Fruit fly (Drosophila melanogaster) whole organism, larva: Measurements from ENCODE around the gene SkpA.
A peak's percentile ranks its signal among the peaks of the same experiment; 100 is the strongest.
"Not testable (repeated sequence)": the region's sequence is repeated elsewhere in the genome, so short reads cannot be mapped to it uniquely, and the experiment has no call there.

Experiments used
- noc ChIP-seq: fragments of 200-800 bp; sonication (Bioruptor generic); optimal IDR thresholded peaks from 3 replicates; lab custom pipeline; 2019; ENCODE audit warnings: missing biosample characterization, mild to moderate bottlenecking, missing genetic modification characterization, moderate library complexity

SkpA gene

dm6 chrX:644461-644860 is 11.5 kb upstream of the SkpA start, which contains the start of gene CG13367:
Gene CG13367 (plus strand): TSS chrX:644761.
- TF ChIP-seq noc (tag; lab: Kevin White, UChicago) = not testable (repeated sequence)

DNA sequence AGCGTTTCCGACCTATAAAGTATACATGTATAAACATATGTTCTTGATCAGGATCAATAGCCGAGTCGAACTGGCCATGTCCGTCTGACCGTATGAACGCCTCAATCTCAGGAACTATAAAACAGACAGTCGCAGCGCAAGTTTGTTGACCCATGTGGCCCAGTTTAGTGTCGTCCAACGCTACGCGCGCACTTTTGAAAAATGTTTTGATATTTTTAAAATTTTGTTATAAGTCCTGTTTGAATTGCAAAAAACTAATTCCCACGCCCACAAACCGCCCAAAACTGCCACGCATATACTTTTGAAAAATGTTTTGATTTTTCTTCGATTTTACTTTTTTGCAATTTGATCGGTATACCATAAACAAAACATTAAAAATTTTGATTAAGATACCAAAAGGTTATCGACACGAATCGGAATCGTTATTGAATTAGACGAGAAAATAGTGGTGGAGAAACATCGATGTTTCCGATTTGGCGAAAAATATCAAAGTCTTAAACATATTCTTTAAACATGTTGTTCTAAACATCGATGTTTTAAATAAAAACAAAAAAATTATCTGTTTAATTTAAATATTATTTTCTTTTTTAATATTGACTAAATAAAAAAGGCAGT is 9.4 kb upstream of the SkpA start:
- TF ChIP-seq noc (tag; lab: Kevin White, UChicago) = no peak

- TF ChIP-seq noc (tag; lab: Kevin White, UChicago) = no peak
Observed at dm6 chrX:647056-647627, 8.8 kb upstream of the SkpA start, which contains the start of gene Roc1a. Gene Roc1a (plus strand): TSS chrX:647304.

dm6 chrX:654221-654620 is 1.7 kb upstream of the SkpA start:
- TF ChIP-seq noc (tag; lab: Kevin White, UChicago) = no peak

- TF ChIP-seq noc (tag; lab: Kevin White, UChicago) = peak; percentile 91
Observed at dm6 chrX:654949-655348, 965 bp upstream of the SkpA start.

dm6 chrX:656380-656925 is 539 bp downstream of the SkpA start:
- TF ChIP-seq noc (tag; lab: Kevin White, UChicago) = no peak

- TF ChIP-seq noc (tag; lab: Kevin White, UChicago) = no peak
Observed at dm6 chrX:658021-658420, 2.1 kb downstream of the SkpA start.

DNA sequence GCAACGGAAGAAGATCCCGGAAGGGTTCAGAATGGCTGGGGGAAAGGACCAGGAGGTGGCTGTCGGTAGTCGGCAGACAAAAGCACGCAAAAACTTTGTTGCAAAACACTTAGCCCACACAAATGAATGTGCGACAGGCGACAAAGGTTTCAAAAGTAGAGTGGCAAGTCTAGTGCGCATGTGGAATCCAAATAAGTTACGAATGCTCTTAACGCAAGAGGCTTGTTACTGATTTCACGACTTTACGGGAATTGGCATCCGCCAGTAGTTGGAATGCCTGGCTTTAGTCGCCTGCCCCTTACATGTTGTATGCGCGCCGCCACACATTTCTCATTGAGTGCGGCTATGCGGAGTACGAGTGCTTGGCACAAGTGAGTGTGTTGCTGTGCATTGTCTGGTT is 22.6 kb downstream of the SkpA start:
- TF ChIP-seq noc (tag; lab: Kevin White, UChicago) = no peak

- TF ChIP-seq noc (tag; lab: Kevin White, UChicago) = peak; percentile 90
Observed at dm6 chrX:686437-686972, 30.6 kb downstream of the SkpA start, which contains the start of gene sdk. Gene sdk (plus strand): TSS chrX:686834.

DNA sequence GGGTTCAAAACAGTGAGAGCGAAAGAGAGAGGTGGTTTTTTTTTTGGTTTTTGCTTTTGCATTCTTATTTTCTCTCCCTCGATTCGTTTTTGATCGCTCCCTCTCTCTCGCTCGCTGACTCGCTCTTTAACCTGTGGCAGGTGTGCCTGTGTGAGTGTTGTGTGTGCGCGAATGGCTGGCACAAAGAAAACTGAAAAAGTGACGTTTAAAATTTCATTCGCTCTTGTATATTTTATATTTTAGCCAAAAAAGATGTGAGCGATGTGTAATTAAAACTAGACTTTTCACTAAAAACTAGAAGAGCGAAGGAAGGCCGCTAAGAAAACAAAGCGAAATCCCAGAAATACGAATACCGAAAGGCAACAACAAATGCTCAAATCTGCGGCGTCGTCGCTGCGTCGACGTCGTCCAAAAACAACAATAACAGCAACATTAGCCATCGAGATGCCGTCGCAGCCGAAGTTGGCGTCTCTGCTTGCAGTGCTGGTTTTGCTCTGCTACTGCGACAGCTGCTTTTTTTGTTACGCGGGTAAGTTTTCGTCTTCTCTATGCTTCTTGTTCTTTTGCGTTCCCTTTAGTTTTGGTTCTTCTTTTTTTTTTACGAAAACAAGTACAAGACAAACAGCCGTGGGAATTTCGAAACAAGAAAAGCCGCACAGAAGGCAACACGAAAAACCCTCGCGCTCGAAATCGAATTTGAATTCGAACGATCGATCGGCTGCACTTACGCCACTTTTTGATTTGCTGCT is 31.6 kb downstream of the SkpA start:
- TF ChIP-seq noc (tag; lab: Kevin White, UChicago) = no peak

dm6 chrX:692811-693764 is 37.2 kb downstream of the SkpA start:
- no peak for TF ChIP-seq noc (tag; lab: Kevin White, UChicago)

dm6 chrX:693911-694310 is 38.0 kb downstream of the SkpA start:
- TF ChIP-seq noc (tag; lab: Kevin White, UChicago) = no peak

DNA sequence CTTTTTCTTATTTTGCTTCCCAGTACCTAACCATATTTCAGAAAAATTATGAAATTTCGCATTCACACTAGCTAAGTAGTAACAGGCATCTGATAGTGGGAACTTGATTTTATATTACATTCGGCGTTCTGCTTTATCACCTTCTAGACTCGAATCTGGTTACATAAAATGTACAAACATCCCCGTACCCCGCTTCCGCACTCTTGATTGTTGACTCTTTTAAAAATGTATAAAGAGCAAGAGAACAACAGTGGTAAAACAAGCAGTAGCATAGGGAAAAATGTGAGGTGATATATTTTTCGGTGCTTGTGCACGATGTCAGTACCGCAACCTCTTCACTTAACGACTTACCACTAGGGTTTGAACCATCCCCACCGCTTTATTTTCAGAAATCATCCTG is 38.4 kb downstream of the SkpA start:
- no peak for TF ChIP-seq noc (tag; lab: Kevin White, UChicago)

- TF ChIP-seq noc (tag; lab: Kevin White, UChicago) = no peak
Observed at dm6 chrX:694776-695175, 38.9 kb downstream of the SkpA start.

DNA sequence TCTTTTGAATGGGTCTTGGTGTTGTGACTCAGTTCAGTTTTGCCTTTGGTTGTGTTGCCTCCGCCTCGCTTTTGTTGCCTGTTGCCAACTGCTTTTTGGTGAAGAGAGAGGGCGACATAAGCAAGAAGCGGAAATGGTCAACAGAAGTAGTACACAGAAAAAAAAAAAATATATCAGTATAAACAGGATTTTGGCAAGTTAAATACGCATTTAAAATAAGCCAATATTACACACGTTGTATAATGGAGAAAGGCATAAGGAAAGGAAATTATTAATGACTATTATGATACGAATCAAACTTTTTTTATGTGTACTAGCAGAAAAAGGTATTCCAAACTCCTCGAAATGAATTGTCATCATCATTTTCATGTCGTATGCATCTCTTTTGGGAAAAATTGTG is 40.1 kb downstream of the SkpA start:
- no peak for TF ChIP-seq noc (tag; lab: Kevin White, UChicago)
